In genomic region chrX:21064927-21065326, dm6 we compare ENCODE assay signal across 5 fruit fly cellular contexts.
TF ChIP-seq lines count a peak whose summit lies in the region.

No protein-coding gene starts in this region.

TF ChIP-seq in whole organism, adult, 20 proteins besides CTCF, POLR2A, EP300 and RAD21 (continued from another document):
- TF ChIP-seq CG1620 (GFP tag; optimal IDR thresholded peaks at IDR 0.05; lab: Kevin White, UChicago) (peak; percentile 62), CG12768 (GFP tag; optimal IDR thresholded peaks at IDR 0.05; lab: Kevin White, UChicago) (peak; percentile 89)

TF ChIP-seq in whole organism, embryonic, 481 proteins besides CTCF, POLR2A, EP300 and RAD21 (continued from another document and continues in another):
- TF ChIP-seq row (GFP tag; IDR thresholded peaks at IDR 0.05; lab: Robert Waterston, UW) (peak; percentile 46; the same call in 2 of the 3 replicates), inv (GFP tag; IDR thresholded peaks at IDR 0.05; lab: Robert Waterston, UW; ENCODE audit: partially characterized antibody) (no peak), Abd-B (GFP tag; optimal IDR thresholded peaks at IDR 0.05; lab: Kevin White, UChicago) (no peak), CG15696 (tag; optimal IDR thresholded peaks at IDR 0.05; lab: Kevin White, UChicago) (no peak), Mrtf (GFP tag; IDR thresholded peaks at IDR 0.05; lab: Robert Waterston, UW) (0 out of 3 replicates have a peak, but pooled peaks have one; percentile 6), lbe (GFP tag; optimal IDR thresholded peaks at IDR 0.05; lab: Kevin White, UChicago) (peak; percentile 95), CG8281 (tag; optimal IDR thresholded peaks at IDR 0.05; lab: Kevin White, UChicago) (no peak), zfh1 (GFP tag; IDR thresholded peaks at IDR 0.05; lab: Robert Waterston, UW) (0 out of 3 replicates have a peak, but pooled peaks have one; percentile 49), CG7372 (GFP tag; IDR thresholded peaks at IDR 0.05; lab: Robert Waterston, UW) (no peak), bsh (GFP tag; optimal IDR thresholded peaks at IDR 0.05; lab: Kevin White, UChicago) (peak in 1 of 2 experiments; percentile 47), CG6689 (GFP tag; IDR thresholded peaks at IDR 0.05; lab: Robert Waterston, UW) (0 out of 2 replicates have a peak, but pooled peaks have one; percentile 19), CoRest (tag; optimal IDR thresholded peaks at IDR 0.05; lab: Kevin White, UChicago) (no peak), lola (GFP tag; optimal IDR thresholded peaks at IDR 0.05; lab: Kevin White, UChicago) (no peak), CG17802 (tag; optimal IDR thresholded peaks at IDR 0.05; lab: Kevin White, UChicago) (no peak), dan (GFP tag; IDR thresholded peaks at IDR 0.05; lab: Robert Waterston, UW) (no peak), Taf1 (GFP tag; IDR thresholded peaks at IDR 0.05; lab: Robert Waterston, UW) (no peak), CG31441 (GFP tag; IDR thresholded peaks at IDR 0.05; lab: Robert Waterston, UW) (no peak), Drgx (GFP tag; IDR thresholded peaks at IDR 0.05; lab: Robert Waterston, UW) (peak; percentile 88), CG8290 (GFP tag; optimal IDR thresholded peaks at IDR 0.05; lab: Kevin White, UChicago) (no peak), CG8290 (tag; optimal IDR thresholded peaks at IDR 0.05; lab: Kevin White, UChicago) (peak in 1 of 2 experiments; percentile 47), dysf (GFP tag; IDR thresholded peaks at IDR 0.05; lab: Robert Waterston, UW) (peak; percentile 35; the same call in 1 of the 3 replicates), ssp (GFP tag; IDR thresholded peaks at IDR 0.05; lab: Robert Waterston, UW) (0 out of 2 replicates have a peak, but pooled peaks have one; percentile 8), CG42726 (GFP tag; IDR thresholded peaks at IDR 0.05; lab: Robert Waterston, UW; ENCODE audit: partially characterized antibody) (no peak), danr (GFP tag; IDR thresholded peaks at IDR 0.05; lab: Robert Waterston, UW) (0 out of 2 replicates have a peak, but pooled peaks have one; percentile 21), Sin3A (optimal IDR thresholded peaks at IDR 0.05; lab: Kevin White, UChicago) (no peak), bowl (GFP tag; IDR thresholded peaks at IDR 0.05; lab: Robert Waterston, UW) (no peak), CG4328 (GFP tag; optimal IDR thresholded peaks at IDR 0.05; lab: Kevin White, UChicago) (no peak), CG13894 (tag; optimal IDR thresholded peaks at IDR 0.05; lab: Kevin White, UChicago) (no peak), Med (GFP tag; lab: Kevin White, UChicago) (peak; percentile 78), CG2202 (tag; optimal IDR thresholded peaks at IDR 0.05; lab: Kevin White, UChicago) (no peak), ase (GFP tag; IDR thresholded peaks at IDR 0.05; lab: Robert Waterston, UW) (0 out of 3 replicates have a peak, but pooled peaks have one; percentile 7)

TF ChIP-seq in whole organism, prepupa, 60 proteins besides CTCF, POLR2A, EP300 and RAD21 (continued from another document and continues in another):
- TF ChIP-seq fkh (GFP tag; optimal IDR thresholded peaks at IDR 0.05; lab: Kevin White, UChicago) (peak; percentile 11), acj6 (GFP tag; optimal IDR thresholded peaks at IDR 0.05; lab: Kevin White, UChicago) (peak; percentile 93), lz (GFP tag; optimal IDR thresholded peaks at IDR 0.05; lab: Kevin White, UChicago) (peak; percentile 96), CG6854 (GFP tag; optimal IDR thresholded peaks at IDR 0.05; lab: Kevin White, UChicago) (peak; percentile 95), CG10631 (GFP tag; optimal IDR thresholded peaks at IDR 0.05; lab: Kevin White, UChicago) (peak; percentile 82), CG15336 (GFP tag; IDR thresholded peaks at IDR 0.05; lab: Robert Waterston, UW) (peak; percentile 91), Hr38 (GFP tag; optimal IDR thresholded peaks at IDR 0.05; lab: Kevin White, UChicago) (peak; percentile 42), vri (GFP tag; optimal IDR thresholded peaks at IDR 0.05; lab: Kevin White, UChicago) (peak; percentile 95), svp (GFP tag; lab: Kevin White, UChicago) (peak; percentile 98), CG10669 (GFP tag; optimal IDR thresholded peaks at IDR 0.05; lab: Kevin White, UChicago) (peak; percentile 85), CG4318 (GFP tag; optimal IDR thresholded peaks at IDR 0.05; lab: Kevin White, UChicago) (peak; percentile 65), CG8632 (GFP tag; optimal IDR thresholded peaks at IDR 0.05; lab: Kevin White, UChicago) (peak; percentile 90), fd85E (GFP tag; optimal IDR thresholded peaks at IDR 0.05; lab: Kevin White, UChicago) (peak; percentile 80), Gug (GFP tag; IDR thresholded peaks at IDR 0.05; lab: Robert Waterston, UW) (peak; percentile 78), CG11762 (GFP tag; optimal IDR thresholded peaks at IDR 0.05; lab: Kevin White, UChicago; ENCODE audit: insufficient read depth) (peak; percentile 86), OdsH (GFP tag; optimal IDR thresholded peaks at IDR 0.05; lab: Kevin White, UChicago) (peak; percentile 93), Blimp-1 (GFP tag; optimal IDR thresholded peaks at IDR 0.05; lab: Kevin White, UChicago) (peak; percentile 82), Hr4 (GFP tag; optimal IDR thresholded peaks at IDR 0.05; lab: Kevin White, UChicago) (peak; percentile 90), CG3032 (tag; optimal IDR thresholded peaks at IDR 0.05; lab: Kevin White, UChicago) (peak; percentile 75), Eip75B (GFP tag; optimal IDR thresholded peaks at IDR 0.05; lab: Kevin White, UChicago) (peak; percentile 92), CG6792 (GFP tag; optimal IDR thresholded peaks at IDR 0.05; lab: Kevin White, UChicago) (peak; percentile 94), Ets21C (GFP tag; optimal IDR thresholded peaks at IDR 0.05; lab: Kevin White, UChicago) (peak; percentile 96), achi (GFP tag; optimal IDR thresholded peaks at IDR 0.05; lab: Kevin White, UChicago) (peak; percentile 87), Hr39 (GFP tag; optimal IDR thresholded peaks at IDR 0.05; lab: Kevin White, UChicago) (peak; percentile 97), Met (GFP tag; optimal IDR thresholded peaks at IDR 0.05; lab: Kevin White, UChicago) (peak; percentile 96), eg (GFP tag; IDR thresholded peaks at IDR 0.05; lab: Robert Waterston, UW) (peak; percentile 93), CG6163 (GFP tag; IDR thresholded peaks at IDR 0.05; lab: Robert Waterston, UW) (peak; percentile 95), CG7368 (GFP tag; optimal IDR thresholded peaks at IDR 0.05; lab: Kevin White, UChicago) (peak; percentile 89), Eip93F (GFP tag; optimal IDR thresholded peaks at IDR 0.05; lab: Kevin White, UChicago) (peak; percentile 86), CG16779 (tag; optimal IDR thresholded peaks at IDR 0.05; lab: Kevin White, UChicago) (peak; percentile 85), CG9139 (GFP tag; optimal IDR thresholded peaks at IDR 0.05; lab: Kevin White, UChicago) (peak; percentile 81), topi (GFP tag; optimal IDR thresholded peaks at IDR 0.05; lab: Kevin White, UChicago) (peak; percentile 97), Ets96B (tag; optimal IDR thresholded peaks at IDR 0.05; lab: Kevin White, UChicago) (peak; percentile 75)

TF ChIP-seq in whole organism, pupa, 21 proteins besides CTCF, POLR2A, EP300 and RAD21 (continued from another document):
- peak; percentile 89 for TF ChIP-seq Pif1A (GFP tag; optimal IDR thresholded peaks at IDR 0.05; lab: Kevin White, UChicago)

TF ChIP-seq in whole organism, wandering third instar larva, 38 proteins besides CTCF, POLR2A, EP300 and RAD21 (continued from another document):
- no peak for TF ChIP-seq jim (GFP tag; optimal IDR thresholded peaks at IDR 0.05; lab: Kevin White, UChicago)
- TF ChIP-seq Hr78 (GFP tag; optimal IDR thresholded peaks at IDR 0.05; lab: Kevin White, UChicago): no peak
- peak; percentile 95 for TF ChIP-seq OdsH (GFP tag; optimal IDR thresholded peaks at IDR 0.05; lab: Kevin White, UChicago)
- TF ChIP-seq pan (optimal IDR thresholded peaks at IDR 0.05; lab: Kevin White, UChicago): no peak
- TF ChIP-seq dmrt93B (GFP tag; optimal IDR thresholded peaks at IDR 0.05; lab: Kevin White, UChicago): peak; percentile 91
- peak; percentile 98 for TF ChIP-seq Hnf4 (GFP tag; optimal IDR thresholded peaks at IDR 0.05; lab: Kevin White, UChicago)
- no peak for TF ChIP-seq Abd-B (GFP tag; optimal IDR thresholded peaks at IDR 0.05; lab: Kevin White, UChicago)
- peak; percentile 97 for TF ChIP-seq ey (GFP tag; optimal IDR thresholded peaks at IDR 0.05; lab: Kevin White, UChicago)
- peak; percentile 97 for TF ChIP-seq rgr (GFP tag; optimal IDR thresholded peaks at IDR 0.05; lab: Kevin White, UChicago)
- TF ChIP-seq sage (GFP tag; optimal IDR thresholded peaks at IDR 0.05; lab: Kevin White, UChicago): peak; percentile 93
- peak; percentile 89 for TF ChIP-seq brk (GFP tag; optimal IDR thresholded peaks at IDR 0.05; lab: Kevin White, UChicago)
- no peak for TF ChIP-seq N (GFP tag; optimal IDR thresholded peaks at IDR 0.05; lab: Kevin White, UChicago)
- peak; percentile 87 for TF ChIP-seq Jra (GFP tag; optimal IDR thresholded peaks at IDR 0.05; lab: Kevin White, UChicago)
- peak; percentile 91 for TF ChIP-seq Rel (GFP tag; optimal IDR thresholded peaks at IDR 0.05; lab: Kevin White, UChicago)
- peak; percentile 91 for TF ChIP-seq Rel (tag; optimal IDR thresholded peaks at IDR 0.05; lab: Kevin White, UChicago)
